Worm (Caenorhabditis elegans) whole organism, midembryonic: ENCODE results near the gene nuo-1.

Source experiments
- T22C8.4 ChIP-seq: fragments of 200-800 bp; sonication (Bioruptor generic); IDR thresholded peaks from 2 replicates; pipeline ENCODE4 v1.3.6; 2022; ENCODE audit warnings: missing genetic modification characterization, missing compliant biosample characterization
- cog-1 ChIP-seq: sonication (generic microtip); optimal IDR thresholded peaks from 2 replicates; lab custom pipeline; 2016; ENCODE audit warnings: missing genetic modification characterization, missing compliant biosample characterization
- ztf-23 ChIP-seq: fragments of 200-800 bp; sonication (Bioruptor generic); IDR thresholded peaks from 2 replicates; pipeline ENCODE4 v1.3.6; 2022; ENCODE audit warnings: missing genetic modification reagents, missing genetic modification characterization, missing compliant biosample characterization

ce11 chrII:11057256-11057655 is 40.4 kb upstream of the nuo-1 start:
- TF ChIP-seq T22C8.4: no peak
- no peak for TF ChIP-seq cog-1
- no peak for TF ChIP-seq ztf-23 (GFP tag; lab: Robert Waterston, UW)
